Worm (Caenorhabditis elegans) whole organism, L1 larva: ENCODE results near the gene nhr-71.

Source experiments
- C16A3.4 ChIP-seq: fragments of 150-350 bp; optimal IDR thresholded peaks from 2 replicates; lab custom pipeline; 2014; ENCODE audit warnings: missing biosample characterization, missing genetic modification characterization
- C34B4.2 ChIP-seq: sonication (generic microtip); optimal IDR thresholded peaks from 2 replicates; lab custom pipeline; 2017; ENCODE audit warnings: mild to moderate bottlenecking, missing genetic modification characterization, missing compliant biosample characterization
- F16B12.6 ChIP-seq: fragments of 150-350 bp; optimal IDR thresholded peaks from 2 replicates; lab custom pipeline; 2014; ENCODE audit warnings: missing biosample characterization, missing genetic modification characterization
- Y116A8C.19 ChIP-seq: sonication (generic microtip); optimal IDR thresholded peaks from 2 replicates; lab custom pipeline; 2016; ENCODE audit warnings: missing compliant biosample characterization, missing genetic modification characterization, borderline replicate concordance
- aha-1 ChIP-seq: fragments of 150-350 bp; optimal IDR thresholded peaks from 2 replicates; lab custom pipeline; 2014; ENCODE audit warnings: missing biosample characterization, missing genetic modification characterization
- alr-1 ChIP-seq: fragments of 200-800 bp; sonication (Bioruptor generic); optimal IDR thresholded peaks from 2 replicates; lab custom pipeline; 2018; ENCODE audit warnings: borderline replicate concordance, mild to moderate bottlenecking, missing genetic modification characterization, missing compliant biosample characterization
- aly-2 ChIP-seq: fragments of 150-350 bp; optimal IDR thresholded peaks from 2 replicates; lab custom pipeline; 2014; ENCODE audit warnings: missing biosample characterization, missing genetic modification characterization
- blmp-1 ChIP-seq: fragments of 150-350 bp; optimal IDR thresholded peaks from 2 replicates; lab custom pipeline; 2014; ENCODE audit warnings: missing biosample characterization, missing genetic modification characterization
- ceh-88 ChIP-seq: fragments of 200-800 bp; sonication (Bioruptor generic); IDR thresholded peaks from 2 replicates; pipeline ENCODE4 v1.3.6; 2022; ENCODE audit warnings: missing genetic modification characterization, missing compliant biosample characterization
- ceh-90 ChIP-seq: sonication (generic microtip); optimal IDR thresholded peaks from 2 replicates; lab custom pipeline; 2016; ENCODE audit warnings: missing genetic modification characterization, missing compliant biosample characterization
- dpl-1 ChIP-seq, 3 experiments: fragments of 150-350 bp in 2 of 3; sonication (generic microtip) in 1 of 3; optimal IDR thresholded peaks; 2 replicates each; lab custom pipeline; 2014 to 2017; ENCODE audit warnings: missing biosample characterization in 3 of 3, missing genetic modification characterization in 3 of 3, missing genetic modification reagents in 3 of 3
- efl-1 ChIP-seq, 4 experiments: fragments of 150-350 bp; optimal IDR thresholded peaks in 3 of 4; peaks in 1 of 4; 1 replicate in 1 of 4; 2 replicates in 3 of 4; lab custom pipeline; 2014; ENCODE audit warnings: missing biosample characterization in 2 of 4, missing genetic modification characterization in 2 of 4, missing genetic modification reagents in 2 of 4
- efl-3 ChIP-seq: fragments of 200-800 bp; sonication (Bioruptor generic); optimal IDR thresholded peaks from 2 replicates; lab custom pipeline; 2018; ENCODE audit warnings: mild to moderate bottlenecking, missing genetic modification characterization, missing compliant biosample characterization
- egl-27 ChIP-seq, 2 experiments: fragments of 150-350 bp in 1 of 2; sonication (generic microtip); optimal IDR thresholded peaks; 3 replicates each; lab custom pipeline; 2017 to 2018; ENCODE audit warnings: missing biosample characterization in 2 of 2, missing genetic modification characterization in 2 of 2, missing genetic modification reagents in 2 of 2
- elt-2 ChIP-seq: sonication (generic microtip); optimal IDR thresholded peaks from 2 replicates; lab custom pipeline; 2016; ENCODE audit warnings: missing genetic modification characterization, mild to moderate bottlenecking, inconsistent platforms, missing compliant biosample characterization, missing genetic modification reagents
- elt-3 ChIP-seq, 6 experiments: fragments of 150-350 bp in 1 of 6; sonication (generic microtip); optimal IDR thresholded peaks; 2 replicates each; lab custom pipeline; 2017 to 2018; ENCODE audit warnings: missing biosample characterization in 6 of 6, missing genetic modification characterization in 6 of 6, inconsistent platforms in 1 of 6
- ets-5 ChIP-seq: fragments of 200-800 bp; sonication (Bioruptor generic); IDR thresholded peaks from 2 replicates; pipeline ENCODE4 v1.3.6; 2022; ENCODE audit warnings: missing genetic modification characterization, missing compliant biosample characterization
- fkh-10 ChIP-seq: sonication (generic microtip); optimal IDR thresholded peaks from 2 replicates; lab custom pipeline; 2017; ENCODE audit warnings: missing biosample characterization, missing genetic modification reagents, missing genetic modification characterization
- fos-1 ChIP-seq: fragments of 150-350 bp; optimal IDR thresholded peaks from 2 replicates; lab custom pipeline; 2014; ENCODE audit warnings: missing biosample characterization, missing genetic modification characterization
- grh-1 ChIP-seq: fragments of 200-800 bp; sonication (Bioruptor generic); IDR thresholded peaks from 2 replicates; pipeline ENCODE4 v1.3.6; 2022; ENCODE audit warnings: missing genetic modification reagents, missing genetic modification characterization, missing compliant biosample characterization
- hlh-17 ChIP-seq: fragments of 200-800 bp; sonication (Bioruptor generic); optimal IDR thresholded peaks from 2 replicates; lab custom pipeline; 2018; ENCODE audit warnings: missing genetic modification characterization, mild to moderate bottlenecking, missing compliant biosample characterization, moderate library complexity, borderline replicate concordance
- hpl-2 ChIP-seq: fragments of 150-350 bp; optimal IDR thresholded peaks from 2 replicates; lab custom pipeline; 2014; ENCODE audit warnings: missing biosample characterization, missing genetic modification reagents, missing genetic modification characterization
- jun-1 ChIP-seq: fragments of 150-350 bp; optimal IDR thresholded peaks from 2 replicates; lab custom pipeline; 2014; ENCODE audit warnings: missing biosample characterization, missing genetic modification reagents, missing genetic modification characterization
- lin-14 ChIP-seq: fragments of 200-800 bp; sonication (Bioruptor generic); optimal IDR thresholded peaks from 2 replicates; lab custom pipeline; 2018; ENCODE audit warnings: mild to moderate bottlenecking, missing genetic modification characterization, moderate library complexity, missing compliant biosample characterization
- lsy-2 ChIP-seq, 2 experiments: fragments of 150-350 bp; optimal IDR thresholded peaks; 2 replicates each; lab custom pipeline; 2014; ENCODE audit warnings: missing biosample characterization in 2 of 2, missing genetic modification characterization in 2 of 2
- mab-9 ChIP-seq: fragments of 200-800 bp; sonication (Bioruptor generic); IDR thresholded peaks from 2 replicates; pipeline ENCODE4 v1.3.6; 2022; ENCODE audit warnings: missing genetic modification reagents, missing genetic modification characterization, missing compliant biosample characterization
- mdl-1 ChIP-seq, 2 experiments: fragments of 150-350 bp; optimal IDR thresholded peaks; 2 replicates each; lab custom pipeline; 2014 to 2017; ENCODE audit warnings: missing biosample characterization in 2 of 2, missing genetic modification characterization in 2 of 2, inconsistent platforms in 1 of 2
- mef-2 ChIP-seq: fragments of 150-350 bp; optimal IDR thresholded peaks from 2 replicates; lab custom pipeline; 2014; ENCODE audit warnings: missing biosample characterization, missing genetic modification characterization
- mep-1 ChIP-seq: fragments of 150-350 bp; optimal IDR thresholded peaks from 2 replicates; lab custom pipeline; 2014; ENCODE audit warnings: missing biosample characterization, missing genetic modification characterization
- nhr-11 ChIP-seq: fragments of 150-350 bp; optimal IDR thresholded peaks from 2 replicates; lab custom pipeline; 2014; ENCODE audit warnings: missing biosample characterization, missing genetic modification characterization
- nhr-20 ChIP-seq: sonication (generic microtip); optimal IDR thresholded peaks from 2 replicates; lab custom pipeline; 2016; ENCODE audit warnings: mild to moderate bottlenecking, missing genetic modification characterization, missing compliant biosample characterization
- nhr-71 ChIP-seq: sonication (generic microtip); optimal IDR thresholded peaks from 2 replicates; lab custom pipeline; 2016; ENCODE audit warnings: mild to moderate bottlenecking, missing genetic modification characterization, moderate library complexity, missing compliant biosample characterization
- nhr-77 ChIP-seq: fragments of 150-350 bp; optimal IDR thresholded peaks from 2 replicates; lab custom pipeline; 2014; ENCODE audit warnings: missing biosample characterization, missing genetic modification characterization
- nhr-84 ChIP-seq: sonication (generic microtip); optimal IDR thresholded peaks from 2 replicates; lab custom pipeline; 2017; ENCODE audit warnings: missing biosample characterization, missing genetic modification characterization
- nhr-85 ChIP-seq: sonication (generic microtip); peaks from one replicate; lab custom pipeline; 2016; ENCODE audit warnings: missing genetic modification characterization, inconsistent platforms, missing compliant biosample characterization
- nhr-90 ChIP-seq: sonication (generic microtip); optimal IDR thresholded peaks from 2 replicates; lab custom pipeline; 2016; ENCODE audit warnings: mild to moderate bottlenecking, missing genetic modification characterization, missing compliant biosample characterization; ENCODE audit not compliant: poor library complexity
- pag-3 ChIP-seq: sonication (generic microtip); optimal IDR thresholded peaks from 2 replicates; lab custom pipeline; 2017; ENCODE audit warnings: missing genetic modification characterization, mild to moderate bottlenecking, missing compliant biosample characterization, antibody characterized with exemption, borderline replicate concordance; ENCODE audit not compliant: insufficient read depth
- pax-3 ChIP-seq: fragments of 200-800 bp; sonication (Bioruptor generic); optimal IDR thresholded peaks from 2 replicates; lab custom pipeline; 2018; ENCODE audit warnings: mild to moderate bottlenecking, missing genetic modification characterization, moderate library complexity, missing compliant biosample characterization
- pqm-1 ChIP-seq: sonication (generic microtip); optimal IDR thresholded peaks from 3 replicates; lab custom pipeline; 2017; ENCODE audit warnings: missing biosample characterization, missing genetic modification characterization
- skn-1 ChIP-seq: fragments of 150-350 bp; optimal IDR thresholded peaks from 2 replicates; lab custom pipeline; 2014; ENCODE audit warnings: missing biosample characterization, missing genetic modification characterization
- snpc-4 ChIP-seq: fragments of 150-350 bp; optimal IDR thresholded peaks from 2 replicates; lab custom pipeline; 2014; ENCODE audit warnings: missing biosample characterization, missing genetic modification characterization
- sptf-1 ChIP-seq: fragments of 150-350 bp; optimal IDR thresholded peaks from 2 replicates; lab custom pipeline; 2014; ENCODE audit warnings: missing biosample characterization, missing genetic modification characterization
- sup-37 ChIP-seq: fragments of 200-800 bp; sonication (Bioruptor generic); optimal IDR thresholded peaks from 2 replicates; lab custom pipeline; 2018; ENCODE audit warnings: mild to moderate bottlenecking, missing genetic modification characterization, missing compliant biosample characterization
- swsn-7 ChIP-seq: sonication (generic microtip); optimal IDR thresholded peaks from 2 replicates; lab custom pipeline; 2016; ENCODE audit warnings: missing genetic modification characterization, missing compliant biosample characterization
- tlp-1 ChIP-seq: fragments of 150-350 bp; optimal IDR thresholded peaks from 2 replicates; lab custom pipeline; 2014; ENCODE audit warnings: missing biosample characterization, missing genetic modification characterization
- unc-30 ChIP-seq: sonication (generic microtip); optimal IDR thresholded peaks from 2 replicates; lab custom pipeline; 2017; ENCODE audit warnings: missing biosample characterization, missing genetic modification characterization
- unc-86 ChIP-seq: sonication (generic microtip); optimal IDR thresholded peaks from 2 replicates; lab custom pipeline; 2016; ENCODE audit warnings: missing genetic modification characterization, missing compliant biosample characterization
- unc-98 ChIP-seq: fragments of 200-800 bp; sonication (Bioruptor generic); IDR thresholded peaks from 2 replicates; pipeline ENCODE4 v1.3.6; 2022; ENCODE audit warnings: missing genetic modification characterization, missing compliant biosample characterization
- xbp-1 ChIP-seq: sonication (generic microtip); optimal IDR thresholded peaks from 2 replicates; lab custom pipeline; 2016; ENCODE audit warnings: missing genetic modification characterization, missing compliant biosample characterization
- zag-1 ChIP-seq: fragments of 150-350 bp; optimal IDR thresholded peaks from 2 replicates; lab custom pipeline; 2014; ENCODE audit warnings: missing biosample characterization, missing genetic modification characterization

Gene nhr-71

DNA sequence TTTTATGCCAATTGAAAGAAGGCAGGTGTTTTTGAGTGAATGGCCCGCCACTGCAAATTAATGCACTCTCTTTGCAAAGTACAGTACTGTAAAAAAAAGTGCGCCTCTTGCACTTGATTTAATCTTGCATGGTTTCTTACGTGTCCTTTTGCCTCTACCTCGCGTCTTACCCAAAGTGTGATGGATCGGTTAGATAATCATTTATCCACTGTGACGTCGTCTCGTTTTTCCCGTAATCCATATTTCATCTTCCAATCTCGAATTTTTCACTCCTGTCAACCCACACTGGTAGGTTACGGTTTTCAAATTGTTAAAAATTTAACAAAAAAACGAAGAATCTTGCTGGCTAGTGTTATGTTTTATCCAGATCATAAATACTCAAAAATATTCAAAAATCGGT, 10.4 kb upstream of the nhr-71 start (continued):
- TF ChIP-seq nhr-85 (tag; lab: Kevin White, UChicago) (peak; percentile 87), snpc-4 (tag; lab: Kevin White, UChicago) (no peak), sptf-1 (no peak)

DNA sequence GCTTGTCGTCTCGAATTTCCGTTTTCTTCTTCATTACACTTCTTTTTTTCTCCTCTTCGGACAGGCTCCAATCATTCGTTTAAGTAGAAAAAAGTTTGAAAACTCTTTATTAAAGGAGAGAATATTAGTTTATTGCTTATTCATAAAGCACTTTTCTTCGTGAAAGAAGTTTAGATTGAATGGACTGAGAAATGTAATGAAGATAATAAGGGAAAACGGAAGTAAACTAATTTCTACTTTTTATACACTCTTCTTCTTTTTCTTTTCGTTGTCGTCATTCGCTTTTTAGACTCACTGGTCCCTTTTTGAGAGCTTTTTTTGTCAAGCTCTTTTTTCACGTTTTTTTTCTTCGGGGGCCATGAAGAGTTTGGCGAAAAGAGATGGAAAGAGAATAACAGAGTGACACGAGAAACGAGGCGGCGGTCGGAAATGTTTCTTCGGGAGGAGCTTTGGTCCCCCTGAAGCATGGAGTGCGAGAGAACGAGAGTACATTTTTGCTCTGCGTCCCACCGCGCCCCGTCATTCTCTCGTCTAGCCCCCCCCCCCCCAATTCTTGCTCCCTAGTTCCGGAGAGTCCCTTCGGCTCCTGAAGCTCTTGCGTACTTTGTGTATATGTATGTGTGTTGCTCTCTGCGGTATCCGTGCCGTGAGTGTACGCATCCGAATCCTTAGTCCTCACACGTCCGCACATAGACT, 7.8 kb upstream of the nhr-71 start:
- no peak for TF ChIP-seq dpl-1 (GFP tag; optimal IDR thresholded peaks at IDR 0.05; lab: Kevin White, UChicago)
- TF ChIP-seq ceh-88 (GFP tag; lab: Robert Waterston, UW): no peak
- no peak for TF ChIP-seq efl-3 (GFP tag; lab: Kevin White, UChicago)
- no peak for TF ChIP-seq hpl-2 (GFP tag; lab: Kevin White, UChicago)
- TF ChIP-seq pqm-1 (tag; lab: Kevin White, UChicago): no peak
- peak; percentile 54; the same call in 1 of the 2 replicates for TF ChIP-seq mab-9 (GFP tag; lab: Robert Waterston, UW)
- no peak for TF ChIP-seq nhr-77
- peak; percentile 50 for TF ChIP-seq unc-86
- no peak for TF ChIP-seq pag-3 (tag; lab: Kevin White, UChicago)
- no peak for TF ChIP-seq mef-2 (tag; lab: Kevin White, UChicago)
- TF ChIP-seq efl-1 (optimal IDR thresholded peaks at IDR 0.05; lab: Kevin White, UChicago): no peak
- TF ChIP-seq efl-1 (GFP tag; optimal IDR thresholded peaks at IDR 0.05 in 1 of 2; lab: Kevin White, UChicago): peak in 1 of 2 experiments; percentile 38
- TF ChIP-seq xbp-1: no peak
- peak in 1 of 2 experiments; percentile 46 for TF ChIP-seq lsy-2 (tag; optimal IDR thresholded peaks at IDR 0.05; lab: Kevin White, UChicago)
- TF ChIP-seq mdl-1 (tag; optimal IDR thresholded peaks at IDR 0.05; lab: Kevin White, UChicago): no peak
- no peak for TF ChIP-seq nhr-11 (tag; lab: Kevin White, UChicago)
- TF ChIP-seq mep-1 (tag; lab: Kevin White, UChicago): peak; percentile 14
- TF ChIP-seq nhr-20 (tag; lab: Kevin White, UChicago): no peak
- no peak for TF ChIP-seq elt-3 (tag; optimal IDR thresholded peaks at IDR 0.05; lab: Kevin White, UChicago)
- TF ChIP-seq nhr-84 (tag; lab: Kevin White, UChicago): no peak
- no peak for TF ChIP-seq nhr-85 (tag; lab: Kevin White, UChicago)
- TF ChIP-seq fkh-10 (GFP tag; lab: Kevin White, UChicago): peak; percentile 37
- no peak for TF ChIP-seq aha-1 (tag; lab: Kevin White, UChicago)
- no peak for TF ChIP-seq unc-30
- no peak for TF ChIP-seq C16A3.4
- TF ChIP-seq nhr-71 (tag; lab: Kevin White, UChicago): peak; percentile 96
- no peak for TF ChIP-seq nhr-90 (tag; lab: Kevin White, UChicago)
- TF ChIP-seq tlp-1 (tag; lab: Kevin White, UChicago): no peak
- TF ChIP-seq jun-1 (tag; lab: Kevin White, UChicago): no peak
- no peak for TF ChIP-seq aly-2 (tag; lab: Kevin White, UChicago)
- TF ChIP-seq hlh-17 (GFP tag; lab: Kevin White, UChicago): no peak
- no peak for TF ChIP-seq fos-1 (tag; lab: Kevin White, UChicago)
- TF ChIP-seq C34B4.2 (tag; lab: Kevin White, UChicago): no peak
- no peak for TF ChIP-seq F16B12.6 (tag; lab: Kevin White, UChicago)
- no peak for TF ChIP-seq ets-5 (GFP tag; lab: Robert Waterston, UW)
- TF ChIP-seq sup-37 (GFP tag; lab: Kevin White, UChicago): no peak
- TF ChIP-seq lin-14 (GFP tag; lab: Kevin White, UChicago): peak; percentile 96
- TF ChIP-seq skn-1: peak; percentile 44
- TF ChIP-seq grh-1 (GFP tag; lab: Robert Waterston, UW): no peak
- TF ChIP-seq zag-1 (tag; lab: Kevin White, UChicago): peak; percentile 33
- no peak for TF ChIP-seq egl-27 (tag; optimal IDR thresholded peaks at IDR 0.05; lab: Kevin White, UChicago)
- TF ChIP-seq swsn-7 (tag; lab: Kevin White, UChicago): peak; percentile 36
- TF ChIP-seq Y116A8C.19 (tag; lab: Kevin White, UChicago): no peak
- TF ChIP-seq blmp-1 (tag; lab: Kevin White, UChicago): no peak
- no peak for TF ChIP-seq pax-3 (tag; lab: Kevin White, UChicago)
- TF ChIP-seq ceh-90 (tag; lab: Kevin White, UChicago): no peak
- no peak for TF ChIP-seq unc-98 (GFP tag; lab: Robert Waterston, UW)
- TF ChIP-seq alr-1 (tag; lab: Kevin White, UChicago): no peak
- no peak for TF ChIP-seq elt-2 (tag; lab: Kevin White, UChicago)
